Fruit fly (Drosophila melanogaster) whole organism, prepupa: Measurements from ENCODE around the gene CG4080.

ENCODE experiments used
- CG16779 ChIP-seq: fragments of 200-800 bp; sonication (Bioruptor generic); optimal IDR thresholded peaks from 3 replicates; lab custom pipeline; 2017; ENCODE audit warnings: missing biosample characterization, mild to moderate bottlenecking, missing genetic modification characterization
- CG6792 ChIP-seq: fragments of 200-800 bp; sonication (Bioruptor generic); optimal IDR thresholded peaks from 3 replicates; lab custom pipeline; 2016; ENCODE audit warnings: missing biosample characterization, missing genetic modification characterization
- CG6854 ChIP-seq: fragments of 200-800 bp; sonication (Bioruptor generic); optimal IDR thresholded peaks from 2 replicates; lab custom pipeline; 2017; ENCODE audit warnings: missing biosample characterization, mild to moderate bottlenecking, missing genetic modification characterization
- Ets96B ChIP-seq: fragments of 200-800 bp; optimal IDR thresholded peaks from 2 replicates; lab custom pipeline; 2019; ENCODE audit warnings: missing biosample characterization, mild to moderate bottlenecking, missing genetic modification characterization, moderate library complexity
- Hr4 ChIP-seq: fragments of 200-800 bp; sonication (Bioruptor generic); optimal IDR thresholded peaks from 3 replicates; lab custom pipeline; 2016; ENCODE audit warnings: missing biosample characterization, missing genetic modification characterization
- OdsH ChIP-seq: fragments of 200-800 bp; sonication (Bioruptor generic); optimal IDR thresholded peaks from 3 replicates; lab custom pipeline; 2016; ENCODE audit warnings: missing biosample characterization, missing genetic modification characterization
- achi ChIP-seq: fragments of 200-800 bp; sonication (Bioruptor generic); optimal IDR thresholded peaks from 3 replicates; lab custom pipeline; 2016; ENCODE audit warnings: missing biosample characterization, missing genetic modification characterization
- dac ChIP-seq: fragments of 200-800 bp; sonication (Bioruptor generic); optimal IDR thresholded peaks from 2 replicates; lab custom pipeline; 2017; ENCODE audit warnings: missing biosample characterization, mild to moderate bottlenecking, missing genetic modification characterization
- svp ChIP-seq: fragments of 200-800 bp; sonication (Bioruptor generic); peaks from one replicate; lab custom pipeline; 2016; ENCODE audit warnings: missing biosample characterization, missing genetic modification characterization
- topi ChIP-seq: fragments of 200-800 bp; sonication (Bioruptor generic); optimal IDR thresholded peaks from 3 replicates; lab custom pipeline; 2016; ENCODE audit warnings: missing biosample characterization, missing genetic modification characterization

DNA sequence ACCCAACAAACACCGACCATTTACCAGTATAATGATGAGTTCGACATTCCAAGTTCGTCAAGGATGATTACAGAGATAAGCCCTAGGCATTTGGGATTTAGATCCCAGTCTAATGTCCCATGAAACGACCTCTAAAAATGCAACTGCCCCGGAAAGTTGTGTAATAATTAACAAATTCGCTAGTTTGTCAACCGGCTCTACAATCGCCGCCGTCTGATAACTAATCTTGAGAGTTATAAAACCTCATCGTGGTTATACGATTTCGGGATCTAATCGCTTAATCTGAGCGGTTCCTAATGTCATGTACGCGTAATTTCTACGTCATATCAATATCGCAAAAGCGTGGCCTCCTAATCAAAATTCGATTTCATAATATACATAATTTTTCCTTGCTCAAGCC lies 43.5 kb downstream of the CG4080 start:
- TF ChIP-seq OdsH = no peak
- TF ChIP-seq Ets96B = no peak
- no peak for TF ChIP-seq dac (GFP tag; lab: Kevin White, UChicago)
- TF ChIP-seq Hr4 (GFP tag; lab: Kevin White, UChicago) = no peak
- TF ChIP-seq CG6854 (GFP tag; lab: Kevin White, UChicago) = no peak
- no peak for TF ChIP-seq topi (GFP tag; lab: Kevin White, UChicago)
- no peak for TF ChIP-seq CG6792 (GFP tag; lab: Kevin White, UChicago)
- TF ChIP-seq CG16779 (tag; lab: Kevin White, UChicago) = no peak
- no peak for TF ChIP-seq achi (GFP tag; lab: Kevin White, UChicago)
- TF ChIP-seq svp (GFP tag; lab: Kevin White, UChicago) = no peak
